Fruit fly (Drosophila melanogaster): ENCODE measurements around the gene Orc5.
A peak's percentile ranks its signal among the peaks of the same experiment; 100 is the strongest.

Orc5 gene

DNA sequence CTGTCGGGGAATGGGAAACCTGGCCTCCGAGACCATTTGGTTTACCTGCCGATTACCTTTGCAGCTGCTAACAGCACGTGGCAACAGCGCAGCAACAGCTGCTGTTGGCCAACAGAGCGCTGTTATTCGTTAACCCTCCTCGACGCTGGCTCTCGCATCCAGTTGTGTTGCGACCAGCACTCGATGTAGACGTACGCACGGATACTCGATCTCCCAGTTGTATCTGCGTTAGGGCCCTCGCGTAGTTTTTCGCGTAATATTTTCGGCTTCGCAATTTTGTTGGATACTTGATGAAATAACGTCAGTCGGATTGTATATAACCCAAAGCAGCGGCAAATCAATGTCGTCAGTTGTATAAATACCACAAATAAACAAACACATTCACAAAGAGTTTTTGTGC is 49.2 kb downstream of the Orc5 start (continued):
- TF ChIP-seq bowl (GFP tag; IDR thresholded peaks at IDR 0.05) (peak; percentile 47; the same call in 1 of the 2 replicates), caup (GFP tag; optimal IDR thresholded peaks at IDR 0.05; ENCODE audit: severe bottlenecking) (peak; percentile 27), Asciz (GFP tag; optimal IDR thresholded peaks at IDR 0.05) (no peak), Gsc (GFP tag; IDR thresholded peaks at IDR 0.05) (no peak), gfzf (GFP tag; optimal IDR thresholded peaks at IDR 0.05) (no peak), unc-4 (GFP tag; IDR thresholded peaks at IDR 0.05; ENCODE audit: partially characterized antibody) (peak; percentile 23; the same call in 1 of the 2 replicates), CG16813 (GFP tag; IDR thresholded peaks at IDR 0.05; ENCODE audit: partially characterized antibody) (peak; percentile 28; the same call in 1 of the 3 replicates), CG15269 (tag; optimal IDR thresholded peaks at IDR 0.05) (peak; percentile 21), CG43689 (GFP tag; IDR thresholded peaks at IDR 0.05) (no peak), CG34376 (GFP tag; optimal IDR thresholded peaks at IDR 0.05) (peak; percentile 33), CG16815 (GFP tag; optimal IDR thresholded peaks at IDR 0.05) (no peak), CG15514 (GFP tag; optimal IDR thresholded peaks at IDR 0.05) (peak; percentile 28), ash1 (GFP tag; optimal IDR thresholded peaks at IDR 0.05) (peak; percentile 58), Dp (GFP tag; optimal IDR thresholded peaks at IDR 0.05) (no peak), sob (GFP tag; IDR thresholded peaks at IDR 0.05) (peak; percentile 51; the same call in 1 of the 2 replicates), CG10959 (GFP tag; IDR thresholded peaks at IDR 0.05) (peak; percentile 46; the same call in 1 of the 2 replicates), CG18619 (GFP tag; optimal IDR thresholded peaks at IDR 0.05) (no peak), Antp (GFP tag; optimal IDR thresholded peaks at IDR 0.05) (no peak), row (GFP tag; IDR thresholded peaks at IDR 0.05) (no peak), CG7987 (GFP tag; optimal IDR thresholded peaks at IDR 0.05) (peak; percentile 42), CG17385 (GFP tag; optimal IDR thresholded peaks at IDR 0.05) (peak; percentile 42), eve (GFP tag; optimal IDR thresholded peaks at IDR 0.05) (peak in 1 of 2 experiments; percentile 7), Fer3 (tag; optimal IDR thresholded peaks at IDR 0.05) (peak; percentile 15), lmd (GFP tag; IDR thresholded peaks at IDR 0.05) (no peak), lab (GFP tag; optimal IDR thresholded peaks at IDR 0.05) (peak; percentile 61), Adf1 (GFP tag; IDR thresholded peaks at IDR 0.05) (peak; percentile 37; the same call in 1 of the 2 replicates), CG4854 (GFP tag; optimal IDR thresholded peaks at IDR 0.05) (peak; percentile 52), repo (GFP tag; optimal IDR thresholded peaks at IDR 0.05) (peak; percentile 5), fd3F (GFP tag; optimal IDR thresholded peaks at IDR 0.05) (no peak), otp (GFP tag; IDR thresholded peaks at IDR 0.05) (peak; percentile 41; the same call in 1 of the 3 replicates), CG1603 (tag; optimal IDR thresholded peaks at IDR 0.05) (no peak), CG8924 (tag; optimal IDR thresholded peaks at IDR 0.05) (peak; percentile 15), knrl (GFP tag; IDR thresholded peaks at IDR 0.05; ENCODE audit: partially characterized antibody) (peak; percentile 39; the same call in 2 of the 3 replicates), grn (GFP tag; optimal IDR thresholded peaks at IDR 0.05) (peak; percentile 38), CG3163 (GFP tag; optimal IDR thresholded peaks at IDR 0.05) (peak; percentile 92), mirr (GFP tag; optimal IDR thresholded peaks at IDR 0.05) (peak; percentile 51), CG32532 (GFP tag; IDR thresholded peaks at IDR 0.05) (0 out of 2 replicates have a peak, but pooled peaks have one; percentile 18), Atf3 (GFP tag; optimal IDR thresholded peaks at IDR 0.05) (no peak), CG2712 (tag; optimal IDR thresholded peaks at IDR 0.05) (peak; percentile 27), CG12071 (GFP tag; optimal IDR thresholded peaks at IDR 0.05) (peak; percentile 56), Fer1 (GFP tag; optimal IDR thresholded peaks at IDR 0.05) (peak; percentile 45), CG13287 (GFP tag; IDR thresholded peaks at IDR 0.05; ENCODE audit: partially characterized antibody) (peak; percentile 45; the same call in 1 of the 2 replicates), CG4360 (GFP tag; IDR thresholded peaks at IDR 0.05) (0 out of 2 replicates have a peak, but pooled peaks have one; percentile 27), Sox102F (GFP tag; optimal IDR thresholded peaks at IDR 0.05) (no peak), Dad (GFP tag; optimal IDR thresholded peaks at IDR 0.05) (peak; percentile 34), CG17612 (GFP tag; IDR thresholded peaks at IDR 0.05) (no peak), rib (GFP tag; IDR thresholded peaks at IDR 0.05) (peak; percentile 55; the same call in 1 of the 2 replicates), CG4404 (GFP tag; IDR thresholded peaks at IDR 0.05) (no peak), Eip74EF (GFP tag; optimal IDR thresholded peaks at IDR 0.05) (no peak)

All from whole organism, embryonic.